Fruit fly (Drosophila melanogaster) Kc167 (cell line): ENCODE measurements around the gene Chro.

Experiments
- Myc ChIP-seq: fragments of >200 bp; optimal IDR thresholded peaks from 2 replicates; lab custom pipeline; 2017; ENCODE audit warnings: missing external identifiers
- Sin3A ChIP-seq: fragments of >200 bp; optimal IDR thresholded peaks from 2 replicates; lab custom pipeline; 2018; ENCODE audit warnings: missing external identifiers
- h ChIP-seq: fragments of >200 bp; optimal IDR thresholded peaks from 3 replicates; lab custom pipeline; 2018; ENCODE audit warnings: missing external identifiers
- insv ChIP-seq: fragments of >200 bp; optimal IDR thresholded peaks from 3 replicates; lab custom pipeline; 2018; ENCODE audit warnings: missing external identifiers
- psq ChIP-seq: fragments of >200 bp; optimal IDR thresholded peaks from 2 replicates; lab custom pipeline; 2017; ENCODE audit warnings: missing external identifiers
- ttk ChIP-seq: sonication (Bioruptor generic); optimal IDR thresholded peaks from 2 replicates; lab custom pipeline; 2017; ENCODE audit warnings: missing external identifiers

Chro gene

dm6 chr3L:22837651-22838614 lies 40.9 kb downstream of the Chro start:
- TF ChIP-seq Myc (lab: Kevin White, UChicago) (no peak), insv (lab: Kevin White, UChicago) (no peak), ttk (lab: Kevin White, UChicago) (no peak), h (lab: Kevin White, UChicago) (no peak), psq (lab: Kevin White, UChicago) (no peak), Sin3A (lab: Kevin White, UChicago) (no peak)

dm6 chr3L:22836768-22837167 lies 42.0 kb downstream of the Chro start, which contains the start of the genes CG11226 and CG45428:
Gene CG11226 (plus strand): TSS chr3L:22837068.
Gene CG45428 (minus strand): TSS chr3L:22837070.
- TF ChIP-seq psq (lab: Kevin White, UChicago) (no peak), insv (lab: Kevin White, UChicago) (no peak), Sin3A (lab: Kevin White, UChicago) (no peak), Myc (lab: Kevin White, UChicago) (no peak), ttk (lab: Kevin White, UChicago) (no peak), h (lab: Kevin White, UChicago) (no peak)

dm6 chr3L:22835144-22835964 lies 43.4 kb downstream of the Chro start, which contains the start of gene jim:
Gene jim (minus strand): TSS chr3L:22835194.
- TF ChIP-seq h (lab: Kevin White, UChicago) (no peak), insv (lab: Kevin White, UChicago) (no peak), ttk (lab: Kevin White, UChicago) (no peak), Myc (lab: Kevin White, UChicago) (no peak), psq (lab: Kevin White, UChicago) (no peak), Sin3A (lab: Kevin White, UChicago) (no peak)

- TF ChIP-seq Sin3A (lab: Kevin White, UChicago) = no peak
- TF ChIP-seq insv (lab: Kevin White, UChicago) = no peak
- no peak for TF ChIP-seq Myc (lab: Kevin White, UChicago)
- no peak for TF ChIP-seq psq (lab: Kevin White, UChicago)
- TF ChIP-seq h (lab: Kevin White, UChicago) = no peak
These were observed 48.6 kb downstream of the Chro start for dm6 chr3L:22830132-22830697.

- no peak for TF ChIP-seq psq (lab: Kevin White, UChicago)
- no peak for TF ChIP-seq ttk (lab: Kevin White, UChicago)
- no peak for TF ChIP-seq insv (lab: Kevin White, UChicago)
- TF ChIP-seq Myc (lab: Kevin White, UChicago) = no peak
- no peak for TF ChIP-seq h (lab: Kevin White, UChicago)
- no peak for TF ChIP-seq Sin3A (lab: Kevin White, UChicago)
These were observed 52.5 kb downstream of the Chro start for dm6 chr3L:22826236-22826635.

- TF ChIP-seq insv (lab: Kevin White, UChicago) (no peak), psq (lab: Kevin White, UChicago) (no peak), Myc (lab: Kevin White, UChicago) (no peak), ttk (lab: Kevin White, UChicago) (no peak), h (lab: Kevin White, UChicago) (no peak), Sin3A (lab: Kevin White, UChicago) (no peak)
These were observed 54.1 kb downstream of the Chro start for dm6 chr3L:22824668-22825192.
